Worm (Caenorhabditis elegans): ENCODE results near the gene F55H2.5.

The F55H2.5 gene

DNA sequence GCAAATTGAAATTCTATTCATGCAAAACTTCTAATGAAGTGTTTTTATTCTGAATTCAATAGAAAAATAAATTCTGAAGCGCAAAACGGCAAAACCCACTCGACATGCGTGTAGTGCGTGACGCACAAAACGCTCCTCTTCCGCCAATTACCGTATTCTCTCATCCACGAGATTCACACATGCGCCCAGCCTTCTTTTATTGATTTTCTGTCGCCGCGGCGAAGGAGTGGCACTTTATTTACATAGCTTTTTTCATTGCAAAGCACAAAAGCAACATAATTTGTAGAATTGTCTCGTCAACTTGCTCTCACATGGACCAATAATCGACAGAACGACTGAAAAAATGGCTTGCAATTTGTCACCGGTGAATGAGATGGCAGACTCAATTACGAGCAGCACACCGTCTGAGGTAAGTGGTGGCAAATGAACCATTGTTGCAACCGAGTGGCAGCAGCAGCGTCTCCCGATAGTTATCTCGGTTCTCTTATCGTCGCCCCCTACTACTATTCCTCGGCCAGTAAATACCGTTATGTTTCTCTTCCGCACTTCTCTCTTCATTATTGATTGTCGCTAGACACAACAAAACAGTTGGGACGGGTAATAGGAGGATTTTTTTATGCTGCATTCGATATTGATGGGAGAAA is 34.9 kb downstream of the F55H2.5 start, which contains the start of gene unc-16 (continued):
- TF ChIP-seq zag-1 (tag; optimal IDR thresholded peaks at IDR 0.05), result no peak
- TF ChIP-seq C16A3.4 (tag; optimal IDR thresholded peaks at IDR 0.05), result peak; percentile 85
- peak; percentile 94 for TF ChIP-seq swsn-7 (tag; optimal IDR thresholded peaks at IDR 0.05)
- peak; percentile 51 for TF ChIP-seq ceh-63 (GFP tag; optimal IDR thresholded peaks at IDR 0.05)
- no peak for TF ChIP-seq unc-62 (GFP tag; optimal IDR thresholded peaks at IDR 0.05)
- TF ChIP-seq nhr-237 (tag; optimal IDR thresholded peaks at IDR 0.05), result peak; percentile 64
- TF ChIP-seq dpl-1 (GFP tag; optimal IDR thresholded peaks at IDR 0.05), result peak; percentile 77 to 84 (median 81)
- TF ChIP-seq ces-1 (GFP tag; optimal IDR thresholded peaks at IDR 0.05), result no peak
- TF ChIP-seq pax-3 (tag; optimal IDR thresholded peaks at IDR 0.05), result peak; percentile 69
- no peak for TF ChIP-seq pag-3 (tag; optimal IDR thresholded peaks at IDR 0.05; ENCODE audit: borderline replicate concordance, insufficient read depth)
- peak; percentile 87 for TF ChIP-seq skn-1 (tag; optimal IDR thresholded peaks at IDR 0.05)
- peak in 2 of 6 experiments; percentile 29 to 54 for TF ChIP-seq elt-3 (tag; optimal IDR thresholded peaks at IDR 0.05)
- no peak for TF ChIP-seq unc-30 (tag; optimal IDR thresholded peaks at IDR 0.05)
- TF ChIP-seq nhr-20 (tag; optimal IDR thresholded peaks at IDR 0.05), result peak; percentile 90
- TF ChIP-seq mab-9 (GFP tag; IDR thresholded peaks at IDR 0.05), result peak; percentile 69; the same call in 1 of the 2 replicates
- TF ChIP-seq ztf-4 (tag; optimal IDR thresholded peaks at IDR 0.05), result peak; percentile 80
- peak; percentile 43 for TF ChIP-seq ceh-90 (tag; optimal IDR thresholded peaks at IDR 0.05)
- TF ChIP-seq nhr-85 (tag), result peak; percentile 88
- TF ChIP-seq nhr-76 (tag; optimal IDR thresholded peaks at IDR 0.05), result no peak
- TF ChIP-seq ama-1 (optimal IDR thresholded peaks at IDR 0.05), result peak; percentile 83
- no peak for TF ChIP-seq sptf-1 (tag; optimal IDR thresholded peaks at IDR 0.05)
- no peak for TF ChIP-seq alr-1 (tag; optimal IDR thresholded peaks at IDR 0.05; ENCODE audit: borderline replicate concordance)
- TF ChIP-seq sup-37 (GFP tag; optimal IDR thresholded peaks at IDR 0.05), result peak; percentile 79
- peak; percentile 44 for TF ChIP-seq mef-2 (tag; optimal IDR thresholded peaks at IDR 0.05)
- no peak for TF ChIP-seq Y116A8C.19 (tag; optimal IDR thresholded peaks at IDR 0.05; ENCODE audit: borderline replicate concordance)
- peak; percentile 95 for TF ChIP-seq snu-23 (GFP tag; optimal IDR thresholded peaks at IDR 0.05)
- peak; percentile 93 for TF ChIP-seq tbx-2 (tag; optimal IDR thresholded peaks at IDR 0.05)
- TF ChIP-seq C34B4.2 (tag; optimal IDR thresholded peaks at IDR 0.05), result no peak
- peak; percentile 65 for TF ChIP-seq fkh-10 (GFP tag; optimal IDR thresholded peaks at IDR 0.05)
- no peak for TF ChIP-seq nhr-28 (tag; optimal IDR thresholded peaks at IDR 0.05)
- TF ChIP-seq unc-86 (tag; optimal IDR thresholded peaks at IDR 0.05), result peak; percentile 92
- peak; percentile 83 for TF ChIP-seq C04F5.9 (tag; optimal IDR thresholded peaks at IDR 0.05)
- TF ChIP-seq nhr-11 (tag; optimal IDR thresholded peaks at IDR 0.05), result peak; percentile 11
- TF ChIP-seq hpl-2 (GFP tag; optimal IDR thresholded peaks at IDR 0.05), result peak; percentile 7
- TF ChIP-seq elt-2 (tag; optimal IDR thresholded peaks at IDR 0.05), result peak; percentile 19
- TF ChIP-seq unc-130 (tag; optimal IDR thresholded peaks at IDR 0.05), result peak; percentile 88
- peak; percentile 67 for TF ChIP-seq aha-1 (tag; optimal IDR thresholded peaks at IDR 0.05)
- peak; percentile 73 for TF ChIP-seq snpc-4 (tag; optimal IDR thresholded peaks at IDR 0.05)
- peak; percentile 86 for TF ChIP-seq lin-35 (GFP tag; optimal IDR thresholded peaks at IDR 0.05)
- TF ChIP-seq irx-1 (tag; optimal IDR thresholded peaks at IDR 0.05), result peak; percentile 89
- TF ChIP-seq lin-13 (GFP tag; optimal IDR thresholded peaks at IDR 0.05), result peak; percentile 90
- peak; percentile 78 for TF ChIP-seq nhr-77 (tag; optimal IDR thresholded peaks at IDR 0.05)
- TF ChIP-seq fkh-4 (tag; optimal IDR thresholded peaks at IDR 0.05; ENCODE audit: borderline replicate concordance), result peak; percentile 63
- TF ChIP-seq egl-13 (tag; optimal IDR thresholded peaks at IDR 0.05), result peak; percentile 88
- TF ChIP-seq nhr-12 (tag; optimal IDR thresholded peaks at IDR 0.05), result no peak
- no peak for TF ChIP-seq hlh-17 (GFP tag; optimal IDR thresholded peaks at IDR 0.05; ENCODE audit: borderline replicate concordance)
- no peak for TF ChIP-seq ets-5 (GFP tag; IDR thresholded peaks at IDR 0.05)
- peak; percentile 67 for TF ChIP-seq ceh-88 (GFP tag; IDR thresholded peaks at IDR 0.05)
- peak; percentile 92 for TF ChIP-seq nhr-47 (tag; optimal IDR thresholded peaks at IDR 0.05)
- TF ChIP-seq nhr-90 (tag; optimal IDR thresholded peaks at IDR 0.05; ENCODE audit: poor library complexity), result peak; percentile 67
- TF ChIP-seq unc-98 (GFP tag; IDR thresholded peaks at IDR 0.05), result no peak
- TF ChIP-seq rnt-1 (tag; optimal IDR thresholded peaks at IDR 0.05), result peak; percentile 93
